Worm (Caenorhabditis elegans): Measurements from ENCODE around the gene glb-4.

The glb-4 gene

ce11 chrII:11153080-11153479 lies 42.1 kb upstream of the glb-4 start:
- TF ChIP-seq nfya-1 (tag; optimal IDR thresholded peaks at IDR 0.05) (no peak), ceh-34 (tag; optimal IDR thresholded peaks at IDR 0.05) (no peak), lim-6 (tag; optimal IDR thresholded peaks at IDR 0.05) (no peak), ttx-3 (tag; optimal IDR thresholded peaks at IDR 0.05) (no peak), unc-55 (GFP tag; optimal IDR thresholded peaks at IDR 0.05) (no peak), hlh-30 (tag; optimal IDR thresholded peaks at IDR 0.05; ENCODE audit: insufficient read depth) (no peak), pros-1 (tag; optimal IDR thresholded peaks at IDR 0.05) (no peak), ztf-16 (tag; optimal IDR thresholded peaks at IDR 0.05) (no peak)

DNA sequence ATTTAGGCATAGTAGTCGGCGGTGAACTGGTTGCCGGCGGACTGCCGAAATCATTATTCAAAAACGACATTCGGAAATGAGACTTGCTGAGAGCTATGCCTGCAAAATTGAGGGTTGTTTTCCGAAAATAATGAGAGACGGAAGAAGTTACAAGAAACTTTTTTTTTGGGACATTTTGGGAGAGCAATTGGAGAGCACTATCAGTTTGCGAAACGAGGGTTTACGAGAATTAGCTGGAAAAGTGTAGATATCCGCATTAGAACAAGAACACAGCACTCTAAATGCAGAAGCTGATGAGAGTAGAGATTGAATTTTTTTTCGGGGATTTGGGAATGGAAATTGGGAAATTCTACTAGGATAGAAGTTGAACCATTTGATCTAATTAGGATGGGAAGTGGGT lies 41.5 kb upstream of the glb-4 start, which contains the start of gene pqm-1:
TSS of gene pqm-1 (minus strand) at position 101 of the 400 bp plus-strand sequence.
- TF ChIP-seq hlh-13 (GFP tag; optimal IDR thresholded peaks at IDR 0.05) = no peak
- TF ChIP-seq pros-1 (tag; optimal IDR thresholded peaks at IDR 0.05) = no peak
- no peak for TF ChIP-seq syd-9 (tag; optimal IDR thresholded peaks at IDR 0.05)

DNA sequence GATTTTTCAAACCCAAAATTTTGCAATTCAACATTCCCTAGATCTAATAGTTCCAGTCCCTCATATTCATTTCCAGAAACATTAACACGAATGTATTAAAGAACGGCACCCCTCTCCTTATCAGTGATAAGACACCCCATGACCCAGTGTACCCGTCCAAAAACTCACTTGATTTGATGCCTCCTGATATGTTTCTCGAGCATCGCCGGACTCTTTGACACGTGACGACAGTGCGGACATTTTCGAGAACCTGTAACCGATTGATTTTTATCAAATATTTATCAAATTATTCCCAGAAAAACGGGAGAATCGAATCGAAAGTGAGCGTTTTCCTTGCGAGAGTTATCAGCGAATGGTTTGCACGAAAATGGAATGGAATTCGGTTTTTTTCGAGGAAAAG lies 40.0 kb upstream of the glb-4 start:
- no peak for TF ChIP-seq K02D7.2 (tag; optimal IDR thresholded peaks at IDR 0.05)
- TF ChIP-seq elt-2 (tag; optimal IDR thresholded peaks at IDR 0.05) = peak; percentile 80
- TF ChIP-seq hlh-30 (tag; optimal IDR thresholded peaks at IDR 0.05; ENCODE audit: insufficient read depth) = peak; percentile 26

ce11 chrII:11149866-11150685 lies 39.1 kb upstream of the glb-4 start:
- no peak for TF ChIP-seq K09A11.1 (tag; optimal IDR thresholded peaks at IDR 0.05; ENCODE audit: insufficient read depth)
- no peak for TF ChIP-seq unc-3 (GFP tag; conservative IDR thresholded peaks at IDR 0.05)
- TF ChIP-seq unc-3 (tag; optimal IDR thresholded peaks at IDR 0.05) = no peak
- TF ChIP-seq mec-3 (tag; optimal IDR thresholded peaks at IDR 0.05; ENCODE audit: borderline replicate concordance) = no peak
- TF ChIP-seq syd-9 (tag; optimal IDR thresholded peaks at IDR 0.05) = no peak
- no peak for TF ChIP-seq C08G9.2 (tag; optimal IDR thresholded peaks at IDR 0.05)
- no peak for TF ChIP-seq ceh-30 (tag; optimal IDR thresholded peaks at IDR 0.05)
- no peak for TF ChIP-seq T23F11.4 (GFP tag; optimal IDR thresholded peaks at IDR 0.05)
- TF ChIP-seq ceh-19 (GFP tag; optimal IDR thresholded peaks at IDR 0.05) = no peak
- no peak for TF ChIP-seq ceh-31 (tag; optimal IDR thresholded peaks at IDR 0.05)
- no peak for TF ChIP-seq dmd-4 (tag; optimal IDR thresholded peaks at IDR 0.05; ENCODE audit: borderline replicate concordance)
- no peak for TF ChIP-seq ceh-6 (GFP tag; optimal IDR thresholded peaks at IDR 0.05)
- TF ChIP-seq rnt-1 (tag; optimal IDR thresholded peaks at IDR 0.05) = no peak
- TF ChIP-seq madf-2 (tag; optimal IDR thresholded peaks at IDR 0.05) = no peak
- no peak for TF ChIP-seq che-1 (tag; optimal IDR thresholded peaks at IDR 0.05)

- no peak for TF ChIP-seq elt-4 (tag; optimal IDR thresholded peaks at IDR 0.05)
- no peak for TF ChIP-seq ceh-31 (tag; optimal IDR thresholded peaks at IDR 0.05)
- TF ChIP-seq nhr-232 (tag; optimal IDR thresholded peaks at IDR 0.05) = no peak
- no peak for TF ChIP-seq madf-2 (tag; optimal IDR thresholded peaks at IDR 0.05)
- no peak for TF ChIP-seq pax-1 (tag; optimal IDR thresholded peaks at IDR 0.05)
- TF ChIP-seq ztf-16 (tag; optimal IDR thresholded peaks at IDR 0.05) = no peak
- TF ChIP-seq C38D4.7 (GFP tag; optimal IDR thresholded peaks at IDR 0.05) = no peak
- TF ChIP-seq ahr-1 (tag; optimal IDR thresholded peaks at IDR 0.05) = no peak
- TF ChIP-seq tbx-2 (tag; optimal IDR thresholded peaks at IDR 0.05) = no peak
- TF ChIP-seq syd-9 (tag; optimal IDR thresholded peaks at IDR 0.05) = no peak
- no peak for TF ChIP-seq ets-4 (tag; optimal IDR thresholded peaks at IDR 0.05)
- TF ChIP-seq K09A11.1 (tag; optimal IDR thresholded peaks at IDR 0.05; ENCODE audit: insufficient read depth) = no peak
Measured at ce11 chrII:11142571-11142970, 31.6 kb upstream of the glb-4 start, which contains the start of gene arrd-6. TSS of gene arrd-6 (plus strand) at chrII:11142739.

Data from whole organism, late embryonic.